Fruit fly (Drosophila melanogaster) whole organism, wandering third instar larva: ENCODE measurements around the gene Lip1.

Experiments
- Abd-B ChIP-seq: fragments of >200 bp; optimal IDR thresholded peaks from 2 replicates; lab custom pipeline; 2017; ENCODE audit warnings: missing biosample characterization, missing genetic modification characterization
- CG32264 ChIP-seq: fragments of 200-800 bp; sonication (Bioruptor generic); optimal IDR thresholded peaks from 2 replicates; lab custom pipeline; 2016; ENCODE audit warnings: missing biosample characterization, missing genetic modification characterization
- CG9705 ChIP-seq: fragments of 200-800 bp; sonication (Bioruptor generic); optimal IDR thresholded peaks from 2 replicates; lab custom pipeline; 2018; ENCODE audit warnings: missing biosample characterization, mild to moderate bottlenecking, missing genetic modification characterization
- CrebA ChIP-seq: fragments of 200-800 bp; sonication (Bioruptor generic); optimal IDR thresholded peaks from 2 replicates; lab custom pipeline; 2016; ENCODE audit warnings: missing biosample characterization, mild to moderate bottlenecking, missing genetic modification characterization, borderline replicate concordance
- Dfd ChIP-seq: fragments of >200 bp; optimal IDR thresholded peaks from 2 replicates; lab custom pipeline; 2017; ENCODE audit warnings: missing biosample characterization, missing genetic modification characterization
- Dif ChIP-seq: fragments of 200-275, 200-300 bp; sonication (Bioruptor generic); optimal IDR thresholded peaks from 2 replicates; lab custom pipeline; 2018; ENCODE audit warnings: missing biosample characterization, missing genetic modification characterization; ENCODE audit not compliant: partially characterized antibody
- GATAd ChIP-seq: sonication (Bioruptor generic); optimal IDR thresholded peaks from 2 replicates; lab custom pipeline; 2016; ENCODE audit warnings: missing biosample characterization, missing genetic modification characterization
- HLH106 ChIP-seq: fragments of 200-800 bp; optimal IDR thresholded peaks from 3 replicates; lab custom pipeline; 2019; ENCODE audit warnings: missing biosample characterization, mild to moderate bottlenecking, missing genetic modification characterization, moderate library complexity
- Hnf4 ChIP-seq: fragments of 200-800 bp; sonication (Bioruptor generic); optimal IDR thresholded peaks from 2 replicates; lab custom pipeline; 2016; ENCODE audit warnings: missing biosample characterization, mild to moderate bottlenecking, missing genetic modification characterization
- Hr78 ChIP-seq: fragments of >200 bp; optimal IDR thresholded peaks from 2 replicates; lab custom pipeline; 2017; ENCODE audit warnings: missing biosample characterization, missing genetic modification characterization
- Hr83 ChIP-seq: fragments of 200-300 bp; sonication (Bioruptor generic); optimal IDR thresholded peaks from 2 replicates; lab custom pipeline; 2016; ENCODE audit warnings: missing biosample characterization, mild to moderate bottlenecking, missing genetic modification characterization, moderate library complexity; ENCODE audit not compliant: poor library complexity, severe bottlenecking
- Jra ChIP-seq: sonication (Bioruptor generic); optimal IDR thresholded peaks from 2 replicates; lab custom pipeline; 2016; ENCODE audit warnings: missing biosample characterization, missing genetic modification characterization
- Mio ChIP-seq: sonication (Bioruptor generic); optimal IDR thresholded peaks from 2 replicates; lab custom pipeline; 2016; ENCODE audit warnings: missing biosample characterization, missing genetic modification characterization
- Myc ChIP-seq: fragments of >200 bp; optimal IDR thresholded peaks from 2 replicates; lab custom pipeline; 2017
- N ChIP-seq: fragments of >200 bp; optimal IDR thresholded peaks from 2 replicates; lab custom pipeline; 2018; ENCODE audit warnings: missing biosample characterization, missing external identifiers, missing genetic modification characterization
- OdsH ChIP-seq: fragments of 200-800 bp; sonication (Bioruptor generic); optimal IDR thresholded peaks from 2 replicates; lab custom pipeline; 2016; ENCODE audit warnings: missing biosample characterization, mild to moderate bottlenecking, missing genetic modification characterization
- Rel ChIP-seq, 2 experiments: fragments of 200-800 bp; sonication (Bioruptor generic) in 1 of 2; optimal IDR thresholded peaks; 2 replicates in 1 of 2; 3 replicates in 1 of 2; lab custom pipeline; 2016 to 2019; ENCODE audit warnings: mild to moderate bottlenecking in 2 of 2, missing biosample characterization in 2 of 2, missing genetic modification characterization in 2 of 2, moderate library complexity in 1 of 2
- Sp1 ChIP-seq: fragments of 200-800 bp; sonication (Bioruptor generic); optimal IDR thresholded peaks from 3 replicates; lab custom pipeline; 2019; ENCODE audit warnings: missing biosample characterization, mild to moderate bottlenecking, missing genetic modification characterization, moderate library complexity
- Vsx2 ChIP-seq: fragments of 200-300, 225-300 bp; sonication (Bioruptor generic); optimal IDR thresholded peaks from 2 replicates; lab custom pipeline; 2018; ENCODE audit warnings: missing biosample characterization, missing genetic modification characterization; ENCODE audit not compliant: partially characterized antibody
- br ChIP-seq: fragments of 200-800 bp; sonication (Bioruptor generic); optimal IDR thresholded peaks from 2 replicates; lab custom pipeline; 2016; ENCODE audit warnings: missing biosample characterization, missing genetic modification characterization
- brk ChIP-seq: fragments of 200-800 bp; sonication (Bioruptor generic); optimal IDR thresholded peaks from 2 replicates; lab custom pipeline; 2016; ENCODE audit warnings: missing biosample characterization, mild to moderate bottlenecking, missing genetic modification characterization
- dl ChIP-seq, 2 experiments: fragments of 175-275, 200-275 bp in 1 of 2; fragments of 200-275 bp in 1 of 2; sonication (Bioruptor generic); optimal IDR thresholded peaks; lab custom pipeline; 2018; ENCODE audit warnings: mild to moderate bottlenecking in 2 of 2, missing biosample characterization in 2 of 2, missing genetic modification characterization in 2 of 2, moderate library complexity in 2 of 2; ENCODE audit not compliant: partially characterized antibody in 2 of 2, insufficient read depth in 1 of 2
- dmrt93B ChIP-seq: fragments of 200-800 bp; sonication (Bioruptor generic); optimal IDR thresholded peaks from 2 replicates; lab custom pipeline; 2018; ENCODE audit warnings: missing biosample characterization, mild to moderate bottlenecking, missing genetic modification characterization
- dsf ChIP-seq: sonication (Bioruptor generic); optimal IDR thresholded peaks from 2 replicates; lab custom pipeline; 2016; ENCODE audit warnings: missing biosample characterization, missing genetic modification characterization, borderline replicate concordance
- ey ChIP-seq: fragments of 200-800 bp; sonication (Bioruptor generic); optimal IDR thresholded peaks from 2 replicates; lab custom pipeline; 2016; ENCODE audit warnings: missing biosample characterization, missing genetic modification characterization
- foxo ChIP-seq, 2 experiments: fragments of 200-800 bp; sonication (Bioruptor generic); optimal IDR thresholded peaks; 2 replicates in 1 of 2; 3 replicates in 1 of 2; lab custom pipeline; 2016 to 2017; ENCODE audit warnings: missing biosample characterization in 2 of 2, missing genetic modification characterization in 2 of 2
- fru ChIP-seq: fragments of 200-800 bp; sonication (Bioruptor generic); optimal IDR thresholded peaks from 3 replicates; lab custom pipeline; 2016; ENCODE audit warnings: missing biosample characterization, mild to moderate bottlenecking, missing genetic modification characterization
- h ChIP-seq: fragments of 200-800 bp; sonication (Bioruptor generic); optimal IDR thresholded peaks from 3 replicates; lab custom pipeline; 2016; ENCODE audit warnings: missing biosample characterization, mild to moderate bottlenecking, missing genetic modification characterization
- jim ChIP-seq: fragments of 175-275, 200-325 bp; sonication (Bioruptor generic); optimal IDR thresholded peaks from 2 replicates; lab custom pipeline; 2016; ENCODE audit warnings: missing biosample characterization, mild to moderate bottlenecking, missing genetic modification characterization
- lola ChIP-seq: fragments of >200 bp; optimal IDR thresholded peaks from 2 replicates; lab custom pipeline; 2017; ENCODE audit warnings: missing biosample characterization, missing genetic modification characterization
- pan ChIP-seq: fragments of >200 bp; optimal IDR thresholded peaks from 2 replicates; lab custom pipeline; 2017
- psq ChIP-seq: fragments of 200-800 bp; sonication (Bioruptor generic); optimal IDR thresholded peaks from 3 replicates; lab custom pipeline; 2017; ENCODE audit warnings: missing biosample characterization, mild to moderate bottlenecking, missing genetic modification characterization, moderate library complexity
- rgr ChIP-seq: fragments of 200-800 bp; sonication (Bioruptor generic); optimal IDR thresholded peaks from 3 replicates; lab custom pipeline; 2016; ENCODE audit warnings: missing biosample characterization, mild to moderate bottlenecking, missing genetic modification characterization
- sage ChIP-seq: fragments of 200-800 bp; sonication (Bioruptor generic); optimal IDR thresholded peaks from 2 replicates; lab custom pipeline; 2016; ENCODE audit warnings: missing biosample characterization, mild to moderate bottlenecking, missing genetic modification characterization
- sv ChIP-seq: fragments of 200-800 bp; sonication (Bioruptor generic); optimal IDR thresholded peaks from 3 replicates; lab custom pipeline; 2016; ENCODE audit warnings: missing biosample characterization, missing genetic modification characterization
- tai ChIP-seq: sonication (Bioruptor generic); optimal IDR thresholded peaks from 2 replicates; lab custom pipeline; 2016; ENCODE audit warnings: missing biosample characterization, missing genetic modification characterization
- usp ChIP-seq: fragments of >200 bp; optimal IDR thresholded peaks from 2 replicates; lab custom pipeline; 2017; ENCODE audit warnings: missing biosample characterization, missing genetic modification characterization
- woc ChIP-seq: sonication (Bioruptor generic); optimal IDR thresholded peaks from 2 replicates; lab custom pipeline; 2016; ENCODE audit warnings: missing biosample characterization, mild to moderate bottlenecking, missing genetic modification characterization

Gene Lip1

DNA sequence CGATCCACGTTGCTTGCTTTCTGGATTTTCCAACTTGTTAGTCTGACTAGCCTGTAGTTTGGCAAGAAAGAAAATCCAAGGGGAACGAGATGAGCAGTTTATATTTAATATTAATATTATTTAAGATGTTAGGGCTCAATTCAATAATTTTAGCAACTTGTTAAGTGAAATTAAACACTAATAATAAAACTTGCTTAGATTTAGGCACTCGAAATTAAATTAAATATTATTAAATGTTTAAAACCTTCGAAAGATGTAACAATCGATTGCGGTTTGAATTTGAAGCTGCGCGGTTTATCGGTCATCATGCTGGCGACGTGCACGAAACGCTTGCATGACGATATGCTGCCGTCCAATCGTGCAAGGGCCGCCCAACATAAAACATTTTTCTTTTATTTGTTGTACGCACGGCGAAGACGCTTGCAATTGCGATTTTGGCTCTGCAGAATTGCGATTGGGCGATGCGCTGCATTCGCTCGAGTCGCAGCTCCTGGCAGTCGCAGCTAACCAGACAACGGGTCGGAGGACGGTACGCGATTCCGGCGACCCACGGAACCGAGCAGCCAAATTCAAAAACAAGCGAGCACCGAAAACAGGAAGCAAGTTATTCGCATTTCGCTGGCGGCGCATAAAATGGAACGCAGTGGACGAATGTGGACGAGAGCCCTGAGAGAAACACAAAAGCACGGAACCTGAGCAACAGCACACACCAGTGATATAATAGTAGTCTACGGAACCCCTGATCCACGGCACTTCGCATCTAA lies 35.8 kb upstream of the Lip1 start, which contains the start of the genes Vha16-5 and CG12299:
TSS of gene Vha16-5 (minus strand) at position 51 of the 764 bp plus-strand sequence.
TSS of gene CG12299 (plus strand) at position 353 of the 764 bp plus-strand sequence.
- TF ChIP-seq Jra (GFP tag; lab: Kevin White, UChicago) (no peak), usp (GFP tag; lab: Kevin White, UChicago) (no peak), sv (GFP tag; lab: Kevin White, UChicago) (peak; percentile 87), GATAd (GFP tag; lab: Kevin White, UChicago) (peak; percentile 75), Vsx2 (peak; percentile 100), ey (GFP tag; lab: Kevin White, UChicago) (peak; percentile 67), brk (GFP tag; lab: Kevin White, UChicago) (no peak), Mio (GFP tag; lab: Kevin White, UChicago) (no peak), CG9705 (GFP tag; lab: Kevin White, UChicago) (no peak), sage (GFP tag; lab: Kevin White, UChicago) (no peak), dl (GFP tag; optimal IDR thresholded peaks at IDR 0.05; lab: Kevin White, UChicago; ENCODE audit: insufficient read depth in 1 of 2, partially characterized antibody in 2 of 2) (peak; percentile 98 to 100), pan (lab: Kevin White, UChicago) (no peak), dsf (GFP tag; lab: Kevin White, UChicago) (no peak), br (GFP tag; lab: Kevin White, UChicago) (peak; percentile 67), tai (GFP tag; lab: Kevin White, UChicago) (no peak), CG32264 (GFP tag; lab: Kevin White, UChicago) (peak; percentile 26), CrebA (GFP tag; lab: Kevin White, UChicago) (no peak), Dfd (GFP tag; lab: Kevin White, UChicago) (no peak), h (GFP tag; lab: Kevin White, UChicago) (no peak), N (GFP tag; lab: Kevin White, UChicago) (no peak), Hr83 (GFP tag; lab: Kevin White, UChicago) (peak; percentile 91), jim (GFP tag; lab: Kevin White, UChicago) (no peak), fru (GFP tag; lab: Kevin White, UChicago) (no peak), Sp1 (GFP tag; lab: Kevin White, UChicago) (no peak), rgr (GFP tag; lab: Kevin White, UChicago) (peak; percentile 73), HLH106 (tag; lab: Kevin White, UChicago) (no peak), Dif (GFP tag; lab: Kevin White, UChicago) (peak; percentile 100), Myc (lab: Kevin White, UChicago) (no peak), Hr78 (GFP tag; lab: Kevin White, UChicago) (no peak), foxo (GFP tag; optimal IDR thresholded peaks at IDR 0.05; lab: Kevin White, UChicago) (no peak), dmrt93B (no peak), Hnf4 (GFP tag; lab: Kevin White, UChicago) (no peak), lola (GFP tag; lab: Kevin White, UChicago) (no peak), psq (GFP tag; lab: Kevin White, UChicago) (peak; percentile 41), Abd-B (GFP tag; lab: Kevin White, UChicago) (no peak), OdsH (GFP tag; lab: Kevin White, UChicago) (peak; percentile 61), woc (GFP tag; lab: Kevin White, UChicago) (no peak), Rel (GFP tag; optimal IDR thresholded peaks at IDR 0.05; lab: Kevin White, UChicago) (no peak), Rel (tag; optimal IDR thresholded peaks at IDR 0.05; lab: Kevin White, UChicago) (no peak)
- TF ChIP-seq, all 38 proteins: peak for 12

DNA sequence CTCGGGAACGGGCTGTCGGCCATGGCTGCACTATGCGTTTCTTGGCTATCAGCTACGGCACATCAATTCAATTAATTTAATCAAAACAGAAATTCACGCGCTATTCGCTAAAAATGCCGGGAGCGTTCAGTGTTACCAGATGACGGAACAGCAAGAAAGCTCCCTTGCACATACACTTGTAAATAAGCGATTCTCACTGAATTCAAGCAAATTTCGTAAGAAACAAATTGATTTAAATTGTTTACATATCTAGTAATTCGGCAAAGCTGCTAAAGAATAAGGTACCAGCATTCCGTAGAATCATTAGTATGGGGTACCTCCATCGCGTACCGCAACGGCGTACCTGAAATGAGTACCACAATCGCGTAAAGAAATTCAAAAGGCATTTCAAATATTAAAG lies 34.6 kb upstream of the Lip1 start, which contains the start of gene Nup107:
TSS of gene Nup107 (minus strand) at position 149 of the 400 bp plus-strand sequence.
- peak; percentile 81 for TF ChIP-seq N (GFP tag; lab: Kevin White, UChicago)
- no peak for TF ChIP-seq CG9705 (GFP tag; lab: Kevin White, UChicago)
